Worm (Caenorhabditis elegans) whole organism, L1 larva: ENCODE results near the gene col-116.

ENCODE experiments used
- C16A3.4 ChIP-seq: fragments of 150-350 bp; optimal IDR thresholded peaks from 2 replicates; lab custom pipeline; 2014; ENCODE audit warnings: missing biosample characterization, missing genetic modification characterization
- F16B12.6 ChIP-seq: fragments of 150-350 bp; optimal IDR thresholded peaks from 2 replicates; lab custom pipeline; 2014; ENCODE audit warnings: missing biosample characterization, missing genetic modification characterization
- aha-1 ChIP-seq: fragments of 150-350 bp; optimal IDR thresholded peaks from 2 replicates; lab custom pipeline; 2014; ENCODE audit warnings: missing biosample characterization, missing genetic modification characterization
- alr-1 ChIP-seq: fragments of 200-800 bp; sonication (Bioruptor generic); optimal IDR thresholded peaks from 2 replicates; lab custom pipeline; 2018; ENCODE audit warnings: borderline replicate concordance, mild to moderate bottlenecking, missing genetic modification characterization, missing compliant biosample characterization
- ama-1 ChIP-seq: fragments of 150-350 bp; optimal IDR thresholded peaks from 2 replicates; lab custom pipeline; 2014
- ceh-82 ChIP-seq, 3 experiments: fragments of 150-350 bp in 1 of 3; sonication (generic microtip) in 2 of 3; optimal IDR thresholded peaks; 2 replicates each; lab custom pipeline; 2014 to 2017; ENCODE audit warnings: missing biosample characterization in 3 of 3, missing genetic modification characterization in 3 of 3
- ceh-88 ChIP-seq: fragments of 200-800 bp; sonication (Bioruptor generic); IDR thresholded peaks from 2 replicates; pipeline ENCODE4 v1.3.6; 2022; ENCODE audit warnings: missing genetic modification characterization, missing compliant biosample characterization
- ces-1 ChIP-seq: fragments of 150-350 bp; optimal IDR thresholded peaks from 2 replicates; lab custom pipeline; 2014; ENCODE audit warnings: missing biosample characterization, missing genetic modification reagents, missing genetic modification characterization
- dpl-1 ChIP-seq, 3 experiments: fragments of 150-350 bp in 2 of 3; sonication (generic microtip) in 1 of 3; optimal IDR thresholded peaks; 2 replicates each; lab custom pipeline; 2014 to 2017; ENCODE audit warnings: missing biosample characterization in 3 of 3, missing genetic modification characterization in 3 of 3, missing genetic modification reagents in 3 of 3
- dsc-1 ChIP-seq: sonication (generic microtip); optimal IDR thresholded peaks from 2 replicates; lab custom pipeline; 2016; ENCODE audit warnings: mild to moderate bottlenecking, missing genetic modification characterization, missing compliant biosample characterization
- egl-13 ChIP-seq: sonication (generic microtip); optimal IDR thresholded peaks from 2 replicates; lab custom pipeline; 2016; ENCODE audit warnings: missing genotype, missing genetic modification reagents, missing genetic modification characterization, missing compliant biosample characterization
- egl-27 ChIP-seq, 2 experiments: fragments of 150-350 bp in 1 of 2; sonication (generic microtip); optimal IDR thresholded peaks; 3 replicates each; lab custom pipeline; 2017 to 2018; ENCODE audit warnings: missing biosample characterization in 2 of 2, missing genetic modification characterization in 2 of 2, missing genetic modification reagents in 2 of 2
- elt-2 ChIP-seq: sonication (generic microtip); optimal IDR thresholded peaks from 2 replicates; lab custom pipeline; 2016; ENCODE audit warnings: missing genetic modification characterization, mild to moderate bottlenecking, inconsistent platforms, missing compliant biosample characterization, missing genetic modification reagents
- elt-3 ChIP-seq, 6 experiments: fragments of 150-350 bp in 1 of 6; sonication (generic microtip); optimal IDR thresholded peaks; 2 replicates each; lab custom pipeline; 2017 to 2018; ENCODE audit warnings: missing biosample characterization in 6 of 6, missing genetic modification characterization in 6 of 6, inconsistent platforms in 1 of 6
- ets-5 ChIP-seq: fragments of 200-800 bp; sonication (Bioruptor generic); IDR thresholded peaks from 2 replicates; pipeline ENCODE4 v1.3.6; 2022; ENCODE audit warnings: missing genetic modification characterization, missing compliant biosample characterization
- fkh-10 ChIP-seq: sonication (generic microtip); optimal IDR thresholded peaks from 2 replicates; lab custom pipeline; 2017; ENCODE audit warnings: missing biosample characterization, missing genetic modification reagents, missing genetic modification characterization
- fos-1 ChIP-seq: fragments of 150-350 bp; optimal IDR thresholded peaks from 2 replicates; lab custom pipeline; 2014; ENCODE audit warnings: missing biosample characterization, missing genetic modification characterization
- hlh-4 ChIP-seq: sonication (generic microtip); optimal IDR thresholded peaks from 2 replicates; lab custom pipeline; 2016; ENCODE audit warnings: mild to moderate bottlenecking, missing genetic modification characterization, missing compliant biosample characterization
- irx-1 ChIP-seq: sonication (generic microtip); optimal IDR thresholded peaks from 2 replicates; lab custom pipeline; 2016; ENCODE audit warnings: missing genetic modification characterization, missing compliant biosample characterization
- lin-13 ChIP-seq: fragments of 150-350 bp; optimal IDR thresholded peaks from 2 replicates; lab custom pipeline; 2014; ENCODE audit warnings: missing biosample characterization, missing genetic modification reagents, missing genetic modification characterization
- lin-14 ChIP-seq: fragments of 200-800 bp; sonication (Bioruptor generic); optimal IDR thresholded peaks from 2 replicates; lab custom pipeline; 2018; ENCODE audit warnings: mild to moderate bottlenecking, missing genetic modification characterization, moderate library complexity, missing compliant biosample characterization
- lin-15B ChIP-seq: fragments of 150-350 bp; sonication (generic microtip); optimal IDR thresholded peaks from 3 replicates; lab custom pipeline; 2014; ENCODE audit warnings: missing biosample characterization, missing genetic modification characterization
- lin-35 ChIP-seq, 2 experiments: fragments of 150-350 bp; optimal IDR thresholded peaks; 2 replicates each; lab custom pipeline; 2014; ENCODE audit warnings: missing biosample characterization in 2 of 2, missing genetic modification characterization in 2 of 2, missing genetic modification reagents in 2 of 2
- lin-39 ChIP-seq: fragments of 150-350 bp; optimal IDR thresholded peaks from 2 replicates; lab custom pipeline; 2014; ENCODE audit warnings: missing biosample characterization, missing genetic modification reagents, missing genetic modification characterization
- lsy-2 ChIP-seq, 2 experiments: fragments of 150-350 bp; optimal IDR thresholded peaks; 2 replicates each; lab custom pipeline; 2014; ENCODE audit warnings: missing biosample characterization in 2 of 2, missing genetic modification characterization in 2 of 2
- mab-9 ChIP-seq: fragments of 200-800 bp; sonication (Bioruptor generic); IDR thresholded peaks from 2 replicates; pipeline ENCODE4 v1.3.6; 2022; ENCODE audit warnings: missing genetic modification reagents, missing genetic modification characterization, missing compliant biosample characterization
- mep-1 ChIP-seq: fragments of 150-350 bp; optimal IDR thresholded peaks from 2 replicates; lab custom pipeline; 2014; ENCODE audit warnings: missing biosample characterization, missing genetic modification characterization
- nhr-12 ChIP-seq: sonication (generic microtip); optimal IDR thresholded peaks from 2 replicates; lab custom pipeline; 2017; ENCODE audit warnings: missing biosample characterization, missing genetic modification characterization
- nhr-19 ChIP-seq: fragments of 200-800 bp; sonication (Bioruptor generic); conservative IDR thresholded peaks from 2 replicates; pipeline ENCODE4 v1.3.6; 2022; ENCODE audit warnings: missing genetic modification characterization, missing compliant biosample characterization
- nhr-20 ChIP-seq: sonication (generic microtip); optimal IDR thresholded peaks from 2 replicates; lab custom pipeline; 2016; ENCODE audit warnings: mild to moderate bottlenecking, missing genetic modification characterization, missing compliant biosample characterization
- nhr-28 ChIP-seq: fragments of 150-350 bp; optimal IDR thresholded peaks from 2 replicates; lab custom pipeline; 2014; ENCODE audit warnings: missing biosample characterization, missing genetic modification characterization
- nhr-71 ChIP-seq: sonication (generic microtip); optimal IDR thresholded peaks from 2 replicates; lab custom pipeline; 2016; ENCODE audit warnings: mild to moderate bottlenecking, missing genetic modification characterization, moderate library complexity, missing compliant biosample characterization
- nhr-84 ChIP-seq: sonication (generic microtip); optimal IDR thresholded peaks from 2 replicates; lab custom pipeline; 2017; ENCODE audit warnings: missing biosample characterization, missing genetic modification characterization
- pqm-1 ChIP-seq: sonication (generic microtip); optimal IDR thresholded peaks from 3 replicates; lab custom pipeline; 2017; ENCODE audit warnings: missing biosample characterization, missing genetic modification characterization
- rnt-1 ChIP-seq: sonication (generic microtip); optimal IDR thresholded peaks from 2 replicates; lab custom pipeline; 2016; ENCODE audit warnings: mild to moderate bottlenecking, missing genetic modification characterization, moderate library complexity, missing compliant biosample characterization
- skn-1 ChIP-seq: fragments of 150-350 bp; optimal IDR thresholded peaks from 2 replicates; lab custom pipeline; 2014; ENCODE audit warnings: missing biosample characterization, missing genetic modification characterization
- snpc-4 ChIP-seq: fragments of 150-350 bp; optimal IDR thresholded peaks from 2 replicates; lab custom pipeline; 2014; ENCODE audit warnings: missing biosample characterization, missing genetic modification characterization
- snu-23 ChIP-seq: sonication (generic microtip); optimal IDR thresholded peaks from 2 replicates; lab custom pipeline; 2016; ENCODE audit warnings: missing genetic modification characterization, missing compliant biosample characterization
- sptf-1 ChIP-seq: fragments of 150-350 bp; optimal IDR thresholded peaks from 2 replicates; lab custom pipeline; 2014; ENCODE audit warnings: missing biosample characterization, missing genetic modification characterization
- sup-37 ChIP-seq: fragments of 200-800 bp; sonication (Bioruptor generic); optimal IDR thresholded peaks from 2 replicates; lab custom pipeline; 2018; ENCODE audit warnings: mild to moderate bottlenecking, missing genetic modification characterization, missing compliant biosample characterization
- unc-30 ChIP-seq: sonication (generic microtip); optimal IDR thresholded peaks from 2 replicates; lab custom pipeline; 2017; ENCODE audit warnings: missing biosample characterization, missing genetic modification characterization
- unc-62 ChIP-seq: fragments of 150-350 bp; optimal IDR thresholded peaks from 2 replicates; lab custom pipeline; 2014; ENCODE audit warnings: missing biosample characterization, missing genetic modification reagents, missing genetic modification characterization
- unc-98 ChIP-seq: fragments of 200-800 bp; sonication (Bioruptor generic); IDR thresholded peaks from 2 replicates; pipeline ENCODE4 v1.3.6; 2022; ENCODE audit warnings: missing genetic modification characterization, missing compliant biosample characterization
- zag-1 ChIP-seq: fragments of 150-350 bp; optimal IDR thresholded peaks from 2 replicates; lab custom pipeline; 2014; ENCODE audit warnings: missing biosample characterization, missing genetic modification characterization
- ztf-11 ChIP-seq, 2 experiments: sonication (generic microtip); optimal IDR thresholded peaks; 2 replicates each; lab custom pipeline; 2016 to 2017; ENCODE audit warnings: missing genetic modification characterization in 2 of 2, missing biosample characterization in 1 of 2, missing compliant biosample characterization in 1 of 2
- ztf-4 ChIP-seq: fragments of 150-350 bp; optimal IDR thresholded peaks from 2 replicates; lab custom pipeline; 2014; ENCODE audit warnings: missing biosample characterization, missing genetic modification characterization

The col-116 gene

DNA sequence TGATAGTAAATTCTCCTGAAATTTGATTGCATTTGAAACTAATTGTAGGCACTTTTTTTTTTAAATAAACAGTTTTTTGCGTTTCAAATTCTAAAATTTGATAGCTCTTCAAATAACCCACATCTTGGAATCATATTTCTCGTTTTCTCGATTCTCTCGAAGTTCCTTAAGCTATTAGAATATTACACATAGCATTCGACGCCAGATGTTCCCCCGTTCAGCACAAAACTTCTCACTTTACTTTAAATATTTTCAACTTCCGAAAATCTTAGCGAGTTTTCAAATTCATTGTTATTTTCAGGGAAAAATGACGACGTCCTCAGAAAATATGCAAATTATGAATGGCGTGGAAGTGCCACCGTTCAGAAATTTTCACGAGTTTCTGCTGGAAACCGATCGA lies 24.0 kb downstream of the col-116 start, which contains the start of gene praf-3:
Gene praf-3 (plus strand): TSS at position 301 of the 400 bp plus-strand sequence.
- TF ChIP-seq F16B12.6 (tag; lab: Kevin White, UChicago) = no peak
- no peak for TF ChIP-seq lin-35 (GFP tag; optimal IDR thresholded peaks at IDR 0.05; lab: Kevin White, UChicago)
- no peak for TF ChIP-seq skn-1 (tag; lab: Kevin White, UChicago)
- TF ChIP-seq unc-98 = no peak
- no peak for TF ChIP-seq fkh-10
- no peak for TF ChIP-seq lin-13 (GFP tag; lab: Kevin White, UChicago)
- TF ChIP-seq fos-1 = no peak
- no peak for TF ChIP-seq nhr-19
- TF ChIP-seq unc-62 (GFP tag; lab: Kevin White, UChicago) = no peak
- no peak for TF ChIP-seq nhr-84 (tag; lab: Kevin White, UChicago)
- no peak for TF ChIP-seq dsc-1 (tag; lab: Kevin White, UChicago)
- no peak for TF ChIP-seq ceh-88 (GFP tag; lab: Robert Waterston, UW)
- TF ChIP-seq mep-1 (tag; lab: Kevin White, UChicago) = no peak
- TF ChIP-seq sptf-1 (tag; lab: Kevin White, UChicago) = no peak
- TF ChIP-seq nhr-12 = no peak
- TF ChIP-seq sup-37 (GFP tag; lab: Kevin White, UChicago) = no peak
- no peak for TF ChIP-seq hlh-4 (tag; lab: Kevin White, UChicago)
- no peak for TF ChIP-seq dpl-1 (GFP tag; optimal IDR thresholded peaks at IDR 0.05; lab: Kevin White, UChicago)
- no peak for TF ChIP-seq ces-1

DNA sequence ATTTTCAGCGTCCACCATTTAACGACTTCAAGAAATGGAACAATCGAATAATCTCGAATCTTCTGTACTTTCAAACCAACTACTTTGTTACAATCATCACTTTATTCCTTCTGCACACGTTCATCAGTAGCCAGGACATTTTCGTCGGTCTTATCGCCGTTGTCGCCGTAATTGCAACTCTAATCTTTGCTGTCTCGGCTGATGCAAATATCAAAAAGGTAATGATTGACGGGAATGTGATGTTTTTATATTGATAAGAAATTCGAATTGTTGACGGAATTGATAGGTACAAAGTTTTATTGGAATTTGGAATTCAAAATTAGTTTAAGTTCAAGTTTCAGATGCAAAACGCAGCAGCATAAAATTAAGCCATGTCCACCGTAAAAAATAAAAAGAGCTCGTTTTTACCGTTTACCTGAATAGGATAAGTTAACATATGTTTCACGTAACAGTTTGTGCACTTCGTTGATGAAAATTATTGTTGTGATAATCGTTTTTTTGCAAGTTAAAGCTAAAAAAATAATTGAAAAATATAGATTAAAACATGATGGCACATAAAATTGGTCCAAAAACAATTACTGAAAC lies 24.7 kb downstream of the col-116 start:
- TF ChIP-seq lsy-2 (tag; optimal IDR thresholded peaks at IDR 0.05; lab: Kevin White, UChicago) (no peak), rnt-1 (no peak), dsc-1 (tag; lab: Kevin White, UChicago) (no peak), egl-27 (tag; optimal IDR thresholded peaks at IDR 0.05; lab: Kevin White, UChicago) (no peak), pqm-1 (tag; lab: Kevin White, UChicago) (peak; percentile 75), F16B12.6 (tag; lab: Kevin White, UChicago) (no peak), ets-5 (no peak), mab-9 (GFP tag; lab: Robert Waterston, UW) (no peak), egl-13 (tag; lab: Kevin White, UChicago) (no peak), lin-39 (no peak), ama-1 (lab: Kevin White, UChicago) (no peak), snpc-4 (no peak), zag-1 (tag; lab: Kevin White, UChicago) (no peak), nhr-28 (no peak), aha-1 (tag; lab: Kevin White, UChicago) (no peak), nhr-20 (tag; lab: Kevin White, UChicago) (no peak), lin-13 (GFP tag; lab: Kevin White, UChicago) (no peak), lin-35 (GFP tag; optimal IDR thresholded peaks at IDR 0.05; lab: Kevin White, UChicago) (peak in 1 of 2 experiments; percentile 27), unc-30 (tag; lab: Kevin White, UChicago) (no peak), elt-3 (tag; optimal IDR thresholded peaks at IDR 0.05; lab: Kevin White, UChicago) (no peak), C16A3.4 (tag; lab: Kevin White, UChicago) (no peak), snu-23 (GFP tag; lab: Kevin White, UChicago) (no peak), ztf-4 (no peak), ztf-11 (tag; optimal IDR thresholded peaks at IDR 0.05; lab: Kevin White, UChicago) (no peak), ceh-82 (tag; optimal IDR thresholded peaks at IDR 0.05; lab: Kevin White, UChicago) (no peak), alr-1 (tag; lab: Kevin White, UChicago) (no peak), sup-37 (GFP tag; lab: Kevin White, UChicago) (no peak), nhr-71 (tag; lab: Kevin White, UChicago) (no peak), irx-1 (no peak), sptf-1 (tag; lab: Kevin White, UChicago) (no peak), lin-15B (tag; lab: Kevin White, UChicago) (no peak), lin-14 (GFP tag; lab: Kevin White, UChicago) (peak; percentile 12), elt-2 (tag; lab: Kevin White, UChicago) (peak; percentile 86)
